Worm (Caenorhabditis elegans) whole organism, early embryonic: ENCODE results near the gene C06G4.4.
"Not testable (repeated sequence)": the region's sequence is repeated elsewhere in the genome, so short reads cannot be mapped to it uniquely, and the experiment has no call there.

ENCODE experiments used
- B0310.2 ChIP-seq: sonication (generic microtip); optimal IDR thresholded peaks from 2 replicates; lab custom pipeline; 2016; ENCODE audit warnings: mild to moderate bottlenecking, missing genetic modification characterization, missing compliant biosample characterization
- F13C5.2 ChIP-seq: sonication (generic microtip); optimal IDR thresholded peaks from 2 replicates; lab custom pipeline; 2017; ENCODE audit warnings: mild to moderate bottlenecking, missing genetic modification characterization, inconsistent platforms, missing compliant biosample characterization
- aly-1 ChIP-seq: sonication (generic microtip); optimal IDR thresholded peaks from 2 replicates; lab custom pipeline; 2016; ENCODE audit warnings: missing genetic modification characterization, missing compliant biosample characterization
- ama-1 ChIP-seq: fragments of 150-350 bp; optimal IDR thresholded peaks from 2 replicates; lab custom pipeline; 2014
- ets-7 ChIP-seq: sonication (generic microtip); optimal IDR thresholded peaks from 2 replicates; lab custom pipeline; 2016; ENCODE audit warnings: missing genotype, missing genetic modification characterization, missing compliant biosample characterization
- flt-1 ChIP-seq: fragments of 200-800 bp; sonication (Bioruptor generic); IDR thresholded peaks from 2 replicates; pipeline ENCODE4 v1.3.6; 2022; ENCODE audit warnings: missing genetic modification characterization, missing compliant biosample characterization
- hmg-4 ChIP-seq: fragments of 200-800 bp; sonication (Bioruptor generic); optimal IDR thresholded peaks from 2 replicates; lab custom pipeline; 2018; ENCODE audit warnings: mild to moderate bottlenecking, missing genetic modification characterization, missing compliant biosample characterization
- scrt-1 ChIP-seq: fragments of 200-800 bp; sonication (Bioruptor generic); IDR thresholded peaks from 2 replicates; pipeline ENCODE4 v1.3.6; 2022; ENCODE audit warnings: missing genetic modification characterization, missing compliant biosample characterization
- tbx-11 ChIP-seq: fragments of 200-800 bp; sonication (Bioruptor generic); IDR thresholded peaks from 2 replicates; pipeline ENCODE4 v1.3.6; 2022; ENCODE audit warnings: missing genetic modification characterization, missing compliant biosample characterization
- tbx-37 ChIP-seq: fragments of 200-800 bp; sonication (Bioruptor generic); conservative IDR thresholded peaks from 2 replicates; pipeline ENCODE4 v1.3.6; 2022; ENCODE audit warnings: missing genetic modification reagents, missing genetic modification characterization, missing compliant biosample characterization
- tra-4 ChIP-seq: sonication (generic microtip); optimal IDR thresholded peaks from 2 replicates; lab custom pipeline; 2017; ENCODE audit warnings: missing genetic modification characterization, missing compliant biosample characterization

- TF ChIP-seq tra-4; ama-1; F13C5.2 (tag; lab: Kevin White, UChicago); tbx-11 (GFP tag; lab: Robert Waterston, UW); flt-1 (GFP tag; lab: Robert Waterston, UW); ets-7 (tag; lab: Kevin White, UChicago); aly-1 (tag; lab: Kevin White, UChicago); tbx-37 (GFP tag; lab: Robert Waterston, UW); scrt-1 (GFP tag; lab: Robert Waterston, UW); B0310.2 (tag; lab: Kevin White, UChicago); hmg-4 (GFP tag; lab: Kevin White, UChicago): not testable (repeated sequence)
Observed at ce11 chrIII:7964281-7964680, 13.3 kb downstream of the C06G4.4 start, which contains the start of gene F54H12.2.
